Worm (Caenorhabditis elegans) whole organism, L1 larva: ENCODE measurements around the gene gst-39.
"Not testable (repeated sequence)": the region's sequence is repeated elsewhere in the genome, so short reads cannot be mapped to it uniquely, and the experiment has no call there.

ENCODE experiments used
- Y116A8C.19 ChIP-seq: sonication (generic microtip); optimal IDR thresholded peaks from 2 replicates; lab custom pipeline; 2016; ENCODE audit warnings: missing compliant biosample characterization, missing genetic modification characterization, borderline replicate concordance
- blmp-1 ChIP-seq: fragments of 150-350 bp; optimal IDR thresholded peaks from 2 replicates; lab custom pipeline; 2014; ENCODE audit warnings: missing biosample characterization, missing genetic modification characterization
- ceh-82 ChIP-seq, 3 experiments: fragments of 150-350 bp in 1 of 3; sonication (generic microtip) in 2 of 3; optimal IDR thresholded peaks; 2 replicates each; lab custom pipeline; 2014 to 2017; ENCODE audit warnings: missing biosample characterization in 3 of 3, missing genetic modification characterization in 3 of 3
- dsc-1 ChIP-seq: sonication (generic microtip); optimal IDR thresholded peaks from 2 replicates; lab custom pipeline; 2016; ENCODE audit warnings: mild to moderate bottlenecking, missing genetic modification characterization, missing compliant biosample characterization
- efl-1 ChIP-seq, 4 experiments: fragments of 150-350 bp; optimal IDR thresholded peaks in 3 of 4; peaks in 1 of 4; 1 replicate in 1 of 4; 2 replicates in 3 of 4; lab custom pipeline; 2014; ENCODE audit warnings: missing biosample characterization in 2 of 4, missing genetic modification characterization in 2 of 4, missing genetic modification reagents in 2 of 4
- elt-2 ChIP-seq: sonication (generic microtip); optimal IDR thresholded peaks from 2 replicates; lab custom pipeline; 2016; ENCODE audit warnings: missing genetic modification characterization, mild to moderate bottlenecking, inconsistent platforms, missing compliant biosample characterization, missing genetic modification reagents
- fos-1 ChIP-seq: fragments of 150-350 bp; optimal IDR thresholded peaks from 2 replicates; lab custom pipeline; 2014; ENCODE audit warnings: missing biosample characterization, missing genetic modification characterization
- lin-13 ChIP-seq: fragments of 150-350 bp; optimal IDR thresholded peaks from 2 replicates; lab custom pipeline; 2014; ENCODE audit warnings: missing biosample characterization, missing genetic modification reagents, missing genetic modification characterization
- lir-3 ChIP-seq: sonication (generic microtip); optimal IDR thresholded peaks from 2 replicates; lab custom pipeline; 2016; ENCODE audit warnings: mild to moderate bottlenecking, missing genetic modification characterization, moderate library complexity, missing compliant biosample characterization; ENCODE audit not compliant: poor library complexity
- lsy-2 ChIP-seq, 2 experiments: fragments of 150-350 bp; optimal IDR thresholded peaks; 2 replicates each; lab custom pipeline; 2014; ENCODE audit warnings: missing biosample characterization in 2 of 2, missing genetic modification characterization in 2 of 2
- mef-2 ChIP-seq: fragments of 150-350 bp; optimal IDR thresholded peaks from 2 replicates; lab custom pipeline; 2014; ENCODE audit warnings: missing biosample characterization, missing genetic modification characterization
- nhr-11 ChIP-seq: fragments of 150-350 bp; optimal IDR thresholded peaks from 2 replicates; lab custom pipeline; 2014; ENCODE audit warnings: missing biosample characterization, missing genetic modification characterization
- nhr-20 ChIP-seq: sonication (generic microtip); optimal IDR thresholded peaks from 2 replicates; lab custom pipeline; 2016; ENCODE audit warnings: mild to moderate bottlenecking, missing genetic modification characterization, missing compliant biosample characterization
- nhr-237 ChIP-seq: fragments of 150-350 bp; optimal IDR thresholded peaks from 2 replicates; lab custom pipeline; 2014; ENCODE audit warnings: missing biosample characterization, missing genetic modification characterization
- nhr-47 ChIP-seq: sonication (generic microtip); optimal IDR thresholded peaks from 2 replicates; lab custom pipeline; 2016; ENCODE audit warnings: mild to moderate bottlenecking, missing genetic modification characterization, moderate library complexity, missing compliant biosample characterization
- nhr-84 ChIP-seq: sonication (generic microtip); optimal IDR thresholded peaks from 2 replicates; lab custom pipeline; 2017; ENCODE audit warnings: missing biosample characterization, missing genetic modification characterization
- nhr-85 ChIP-seq: sonication (generic microtip); peaks from one replicate; lab custom pipeline; 2016; ENCODE audit warnings: missing genetic modification characterization, inconsistent platforms, missing compliant biosample characterization
- pax-3 ChIP-seq: fragments of 200-800 bp; sonication (Bioruptor generic); optimal IDR thresholded peaks from 2 replicates; lab custom pipeline; 2018; ENCODE audit warnings: mild to moderate bottlenecking, missing genetic modification characterization, moderate library complexity, missing compliant biosample characterization
- rnt-1 ChIP-seq: sonication (generic microtip); optimal IDR thresholded peaks from 2 replicates; lab custom pipeline; 2016; ENCODE audit warnings: mild to moderate bottlenecking, missing genetic modification characterization, moderate library complexity, missing compliant biosample characterization
- skn-1 ChIP-seq: fragments of 150-350 bp; optimal IDR thresholded peaks from 2 replicates; lab custom pipeline; 2014; ENCODE audit warnings: missing biosample characterization, missing genetic modification characterization
- sptf-1 ChIP-seq: fragments of 150-350 bp; optimal IDR thresholded peaks from 2 replicates; lab custom pipeline; 2014; ENCODE audit warnings: missing biosample characterization, missing genetic modification characterization
- tlp-1 ChIP-seq: fragments of 150-350 bp; optimal IDR thresholded peaks from 2 replicates; lab custom pipeline; 2014; ENCODE audit warnings: missing biosample characterization, missing genetic modification characterization
- unc-30 ChIP-seq: sonication (generic microtip); optimal IDR thresholded peaks from 2 replicates; lab custom pipeline; 2017; ENCODE audit warnings: missing biosample characterization, missing genetic modification characterization
- unc-62 ChIP-seq: fragments of 150-350 bp; optimal IDR thresholded peaks from 2 replicates; lab custom pipeline; 2014; ENCODE audit warnings: missing biosample characterization, missing genetic modification reagents, missing genetic modification characterization
- unc-86 ChIP-seq: sonication (generic microtip); optimal IDR thresholded peaks from 2 replicates; lab custom pipeline; 2016; ENCODE audit warnings: missing genetic modification characterization, missing compliant biosample characterization
- vab-15 ChIP-seq: sonication (generic microtip); optimal IDR thresholded peaks from 2 replicates; lab custom pipeline; 2017; ENCODE audit warnings: missing genotype, mild to moderate bottlenecking, missing genetic modification characterization, missing compliant biosample characterization
- xbp-1 ChIP-seq: sonication (generic microtip); optimal IDR thresholded peaks from 2 replicates; lab custom pipeline; 2016; ENCODE audit warnings: missing genetic modification characterization, missing compliant biosample characterization
- zip-4 ChIP-seq: fragments of 200-800 bp; sonication (Bioruptor generic); optimal IDR thresholded peaks from 2 replicates; lab custom pipeline; 2018; ENCODE audit warnings: mild to moderate bottlenecking, missing genetic modification characterization, moderate library complexity, missing compliant biosample characterization
- ztf-11 ChIP-seq, 2 experiments: sonication (generic microtip); optimal IDR thresholded peaks; 2 replicates each; lab custom pipeline; 2016 to 2017; ENCODE audit warnings: missing genetic modification characterization in 2 of 2, missing biosample characterization in 1 of 2, missing compliant biosample characterization in 1 of 2
- ztf-4 ChIP-seq: fragments of 150-350 bp; optimal IDR thresholded peaks from 2 replicates; lab custom pipeline; 2014; ENCODE audit warnings: missing biosample characterization, missing genetic modification characterization

The gst-39 gene

ce11 chrII:15157880-15158279, 13.8 kb downstream of the gst-39 start, which contains the start of gene ptr-20:
Gene ptr-20 (plus strand): TSS chrII:15158180.
- TF ChIP-seq elt-2, result no peak
- TF ChIP-seq fos-1, result no peak
- no peak for TF ChIP-seq lin-13 (GFP tag; lab: Kevin White, UChicago)
- no peak for TF ChIP-seq nhr-237
- TF ChIP-seq pax-3 (tag; lab: Kevin White, UChicago), result no peak
- TF ChIP-seq nhr-47 (tag; lab: Kevin White, UChicago), result no peak
- no peak for TF ChIP-seq unc-86
- TF ChIP-seq Y116A8C.19 (tag; lab: Kevin White, UChicago), result no peak
- TF ChIP-seq zip-4 (GFP tag; lab: Kevin White, UChicago), result no peak
- TF ChIP-seq, all 84 proteins: peak for 0

- TF ChIP-seq unc-30 (tag; lab: Kevin White, UChicago) (no peak), xbp-1 (tag; lab: Kevin White, UChicago) (no peak), nhr-20 (no peak), rnt-1 (tag; lab: Kevin White, UChicago) (no peak), tlp-1 (tag; lab: Kevin White, UChicago) (no peak), nhr-84 (tag; lab: Kevin White, UChicago) (no peak), ceh-82 (tag; optimal IDR thresholded peaks at IDR 0.05; lab: Kevin White, UChicago) (no peak)
Measured at ce11 chrII:15148442-15148841, 23.3 kb downstream of the gst-39 start.

DNA sequence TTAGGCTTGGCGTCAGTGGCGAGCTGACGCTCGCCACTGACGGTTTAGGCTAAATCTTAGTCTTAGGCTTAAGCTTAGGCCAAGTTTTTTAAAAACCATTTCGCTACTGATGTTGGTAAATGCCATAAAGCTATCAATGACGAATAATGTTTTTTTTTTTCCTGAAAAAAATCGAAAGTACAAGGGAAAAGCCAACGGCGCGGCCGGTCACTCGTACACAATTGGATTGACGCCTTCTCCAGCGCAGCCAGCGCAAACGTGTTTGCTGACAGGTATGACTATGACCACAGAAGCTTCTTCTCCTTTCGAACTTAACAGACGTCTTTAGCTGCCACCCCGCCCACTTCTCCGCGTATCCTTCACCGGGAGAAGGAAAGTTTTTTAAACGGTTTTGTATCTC, 26.1 kb downstream of the gst-39 start, which contains the start of gene Y53F4B.27:
TSS of gene Y53F4B.27 (plus strand) at position 301 of the 400 bp plus-strand sequence.
- TF ChIP-seq blmp-1 (tag; lab: Kevin White, UChicago) (peak; percentile 63), vab-15 (tag; lab: Kevin White, UChicago) (no peak), pax-3 (tag; lab: Kevin White, UChicago) (no peak)
- TF ChIP-seq, all 84 proteins: peak for 1

ce11 chrII:15143729-15144128, 28.0 kb downstream of the gst-39 start:
- TF ChIP-seq unc-30 (tag; lab: Kevin White, UChicago) (no peak), ztf-4 (no peak), unc-62 (GFP tag; lab: Kevin White, UChicago) (no peak), efl-1 (optimal IDR thresholded peaks at IDR 0.05; lab: Kevin White, UChicago) (no peak), efl-1 (GFP tag; optimal IDR thresholded peaks at IDR 0.05 in 1 of 2; lab: Kevin White, UChicago) (peak in 1 of 2 experiments; percentile 90), sptf-1 (tag; lab: Kevin White, UChicago) (no peak), lsy-2 (tag; optimal IDR thresholded peaks at IDR 0.05; lab: Kevin White, UChicago) (no peak)

ce11 chrII:15140881-15141280, 30.8 kb downstream of the gst-39 start, which contains the start of gene Y53F4B.26:
Gene Y53F4B.26 (minus strand): TSS chrII:15140981.
- TF ChIP-seq nhr-20; nhr-11 (tag; lab: Kevin White, UChicago); skn-1: not testable (repeated sequence)

DNA sequence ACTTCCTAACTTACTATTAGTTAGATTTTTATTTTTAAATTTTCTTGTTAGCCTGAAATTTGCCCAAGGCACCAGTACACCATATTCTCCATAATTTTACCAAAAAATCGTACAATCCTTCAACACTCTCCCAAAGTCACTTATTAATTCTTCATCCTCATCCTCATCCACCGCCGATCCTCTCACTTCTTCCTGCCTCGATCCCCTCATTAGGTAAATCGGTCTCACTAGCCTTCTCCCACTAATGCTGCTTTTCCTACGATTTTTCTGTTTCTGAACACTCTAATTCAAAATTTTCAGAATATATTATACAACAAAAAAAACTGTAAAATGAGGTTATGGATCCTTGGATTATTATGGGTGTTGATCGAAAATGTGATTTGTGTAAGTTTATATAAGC, 35.8 kb downstream of the gst-39 start, which contains the start of gene Y53F4B.25:
TSS of gene Y53F4B.25 (plus strand) at position 301 of the 400 bp plus-strand sequence.
- TF ChIP-seq dsc-1 (tag; lab: Kevin White, UChicago), result no peak
- no peak for TF ChIP-seq skn-1

DNA sequence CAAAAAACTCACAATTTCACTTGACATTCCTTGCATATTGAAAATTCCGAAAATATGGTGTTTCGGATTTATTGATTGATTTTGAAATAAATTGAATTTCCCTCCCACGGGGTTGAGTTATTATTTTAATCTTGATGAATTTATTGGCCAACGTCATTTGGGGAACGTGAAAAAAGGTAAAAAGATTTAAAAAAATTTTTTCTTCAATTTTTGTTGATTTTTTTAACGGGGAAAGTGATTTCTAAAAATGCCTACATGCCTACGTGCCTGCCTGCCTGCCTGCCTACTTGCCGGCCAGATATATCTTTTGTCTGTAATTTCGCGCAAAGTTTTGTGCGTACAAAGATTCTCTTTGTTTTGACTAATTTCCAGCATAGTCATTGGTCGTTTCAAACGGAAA, 37.4 kb downstream of the gst-39 start, which contains the start of gene Y53F4B.24:
TSS of gene Y53F4B.24 (minus strand) at position 101 of the 400 bp plus-strand sequence.
- peak; percentile 4 for TF ChIP-seq nhr-85 (tag; lab: Kevin White, UChicago)
- TF ChIP-seq Y116A8C.19 (tag; lab: Kevin White, UChicago), result no peak

DNA sequence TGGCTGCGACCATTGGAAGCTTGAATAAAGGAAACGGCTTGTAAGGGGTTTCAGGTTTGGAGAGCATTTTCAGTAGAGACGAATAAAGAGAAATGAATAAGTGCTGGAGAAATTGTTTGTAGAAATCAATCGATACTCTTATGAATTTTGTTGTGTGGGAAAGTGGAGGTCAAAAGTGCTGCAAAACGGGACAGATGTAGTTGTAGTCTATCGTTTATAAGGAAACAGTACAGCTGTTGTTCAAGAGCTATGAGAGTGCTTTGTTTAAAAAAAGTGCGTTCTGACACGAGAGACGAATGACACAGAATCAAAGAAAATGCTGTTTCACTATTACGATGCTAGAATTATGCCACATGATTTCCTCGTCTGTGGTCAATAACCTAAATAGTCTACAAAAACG, 41.2 kb downstream of the gst-39 start, which contains the start of gene Y53F4B.62:
TSS of gene Y53F4B.62 (minus strand) at position 101 of the 400 bp plus-strand sequence.
- TF ChIP-seq blmp-1 (tag; lab: Kevin White, UChicago) (no peak), unc-62 (GFP tag; lab: Kevin White, UChicago) (no peak), Y116A8C.19 (tag; lab: Kevin White, UChicago) (no peak), lir-3 (no peak), elt-2 (no peak), ztf-11 (tag; optimal IDR thresholded peaks at IDR 0.05; lab: Kevin White, UChicago) (no peak), mef-2 (tag; lab: Kevin White, UChicago) (no peak), efl-1 (optimal IDR thresholded peaks at IDR 0.05; lab: Kevin White, UChicago) (no peak), efl-1 (GFP tag; optimal IDR thresholded peaks at IDR 0.05 in 1 of 2; lab: Kevin White, UChicago) (no peak)
- TF ChIP-seq, all 84 proteins: peak for 0
